Fruit fly (Drosophila melanogaster): ENCODE data around the gene Pcp.
A peak's percentile ranks its signal among the peaks of the same experiment; 100 is the strongest.

The Pcp gene

dm6 chr2L:7023614-7024259 lies 2.3 kb downstream of the Pcp start, which contains the start of gene Gart (continued):
- TF ChIP-seq gcm (GFP tag; optimal IDR thresholded peaks at IDR 0.05) (peak; percentile 52), Mrtf (GFP tag; IDR thresholded peaks at IDR 0.05) (peak; percentile 46; the same call in 1 of the 3 replicates), CG32767 (GFP tag; IDR thresholded peaks at IDR 0.05) (peak; percentile 53; the same call in 1 of the 2 replicates), CG1603 (tag; optimal IDR thresholded peaks at IDR 0.05) (peak; percentile 80), odd (GFP tag; optimal IDR thresholded peaks at IDR 0.05) (peak; percentile 59), br (optimal IDR thresholded peaks at IDR 0.05) (no peak), CG33557 (GFP tag; optimal IDR thresholded peaks at IDR 0.05) (peak; percentile 10), ttk (GFP tag; IDR thresholded peaks at IDR 0.05) (peak; percentile 58; the same call in 1 of the 2 replicates), luna (GFP tag; optimal IDR thresholded peaks at IDR 0.05) (no peak), CG13296 (GFP tag; optimal IDR thresholded peaks at IDR 0.05) (no peak), CG8359 (GFP tag; optimal IDR thresholded peaks at IDR 0.05; ENCODE audit: borderline replicate concordance) (no peak), ap (GFP tag; IDR thresholded peaks at IDR 0.05) (no peak), ems (GFP tag; optimal IDR thresholded peaks at IDR 0.05) (peak; percentile 22), Camta (GFP tag; optimal IDR thresholded peaks at IDR 0.05) (peak; percentile 22), CG30431 (GFP tag; optimal IDR thresholded peaks at IDR 0.05) (peak; percentile 13), maf-S (GFP tag; optimal IDR thresholded peaks at IDR 0.05) (peak; percentile 76), peb (GFP tag; IDR thresholded peaks at IDR 0.05) (no peak), HHEX (GFP tag; optimal IDR thresholded peaks at IDR 0.05) (peak; percentile 39), tup (GFP tag; optimal IDR thresholded peaks at IDR 0.05) (peak; percentile 24), CG12219 (GFP tag; optimal IDR thresholded peaks at IDR 0.05) (peak; percentile 46), tin (GFP tag; optimal IDR thresholded peaks at IDR 0.05) (peak; percentile 62), shn (GFP tag; optimal IDR thresholded peaks at IDR 0.05) (peak; percentile 53), CG2875 (GFP tag; optimal IDR thresholded peaks at IDR 0.05) (peak; percentile 67), grn (GFP tag; optimal IDR thresholded peaks at IDR 0.05) (peak; percentile 47), CG4854 (GFP tag; optimal IDR thresholded peaks at IDR 0.05) (peak; percentile 65), CG7786 (GFP tag; optimal IDR thresholded peaks at IDR 0.05) (peak; percentile 68), sd (tag; optimal IDR thresholded peaks at IDR 0.05) (peak; percentile 49), CG34224 (GFP tag; IDR thresholded peaks at IDR 0.05; ENCODE audit: partially characterized antibody) (no peak; the same call in 2 of the 3 replicates), dimm (GFP tag; IDR thresholded peaks at IDR 0.05) (no peak), al (GFP tag; IDR thresholded peaks at IDR 0.05) (peak; percentile 47; the same call in 1 of the 2 replicates), CG12155 (GFP tag; optimal IDR thresholded peaks at IDR 0.05) (peak; percentile 60), aop (GFP tag; IDR thresholded peaks at IDR 0.05) (no peak), CG18764 (GFP tag; optimal IDR thresholded peaks at IDR 0.05) (no peak), abd-A (tag; optimal IDR thresholded peaks at IDR 0.05) (no peak), CG12104 (GFP tag; optimal IDR thresholded peaks at IDR 0.05) (peak; percentile 26), CG5953 (GFP tag; IDR thresholded peaks at IDR 0.05) (peak; percentile 48; the same call in 1 of the 2 replicates), CG10209 (GFP tag; optimal IDR thresholded peaks at IDR 0.05) (peak; percentile 67), Aef1 (GFP tag; IDR thresholded peaks at IDR 0.05) (peak; percentile 62; the same call in 2 of the 3 replicates), Drgx (GFP tag; IDR thresholded peaks at IDR 0.05) (peak; percentile 52; the same call in 1 of the 2 replicates), Med (GFP tag) (peak; percentile 96), dpn (GFP tag; optimal IDR thresholded peaks at IDR 0.05) (peak; percentile 72 to 73), sna (GFP tag; IDR thresholded peaks at IDR 0.05; ENCODE audit: partially characterized antibody) (no peak), stc (GFP tag; IDR thresholded peaks at IDR 0.05) (no peak), wek (GFP tag; optimal IDR thresholded peaks at IDR 0.05) (peak; percentile 61), CG42726 (GFP tag; IDR thresholded peaks at IDR 0.05; ENCODE audit: partially characterized antibody) (no peak), CG4328 (GFP tag; optimal IDR thresholded peaks at IDR 0.05) (no peak), Atf6 (GFP tag; IDR thresholded peaks at IDR 0.05) (peak; percentile 50; the same call in 1 of the 2 replicates), ftz-f1 (GFP tag; optimal IDR thresholded peaks at IDR 0.05) (peak; percentile 18), bab2 (GFP tag; optimal IDR thresholded peaks at IDR 0.05) (peak; percentile 59), trh (GFP tag; optimal IDR thresholded peaks at IDR 0.05) (peak; percentile 11)
